Fruit fly (Drosophila melanogaster) whole organism, wandering third instar larva: ENCODE results near the gene SmD1.

ENCODE experiments used
- Abd-B ChIP-seq: fragments of >200 bp; optimal IDR thresholded peaks from 2 replicates; lab custom pipeline; 2017; ENCODE audit warnings: missing biosample characterization, missing genetic modification characterization
- CG32264 ChIP-seq: fragments of 200-800 bp; sonication (Bioruptor generic); optimal IDR thresholded peaks from 2 replicates; lab custom pipeline; 2016; ENCODE audit warnings: missing biosample characterization, missing genetic modification characterization
- CG9705 ChIP-seq: fragments of 200-800 bp; sonication (Bioruptor generic); optimal IDR thresholded peaks from 2 replicates; lab custom pipeline; 2018; ENCODE audit warnings: missing biosample characterization, mild to moderate bottlenecking, missing genetic modification characterization
- CrebA ChIP-seq: fragments of 200-800 bp; sonication (Bioruptor generic); optimal IDR thresholded peaks from 2 replicates; lab custom pipeline; 2016; ENCODE audit warnings: missing biosample characterization, mild to moderate bottlenecking, missing genetic modification characterization, borderline replicate concordance
- Dfd ChIP-seq: fragments of >200 bp; optimal IDR thresholded peaks from 2 replicates; lab custom pipeline; 2017; ENCODE audit warnings: missing biosample characterization, missing genetic modification characterization
- Dif ChIP-seq: fragments of 200-275, 200-300 bp; sonication (Bioruptor generic); optimal IDR thresholded peaks from 2 replicates; lab custom pipeline; 2018; ENCODE audit warnings: missing biosample characterization, missing genetic modification characterization; ENCODE audit not compliant: partially characterized antibody
- GATAd ChIP-seq: sonication (Bioruptor generic); optimal IDR thresholded peaks from 2 replicates; lab custom pipeline; 2016; ENCODE audit warnings: missing biosample characterization, missing genetic modification characterization
- HLH106 ChIP-seq: fragments of 200-800 bp; optimal IDR thresholded peaks from 3 replicates; lab custom pipeline; 2019; ENCODE audit warnings: missing biosample characterization, mild to moderate bottlenecking, missing genetic modification characterization, moderate library complexity
- Hnf4 ChIP-seq: fragments of 200-800 bp; sonication (Bioruptor generic); optimal IDR thresholded peaks from 2 replicates; lab custom pipeline; 2016; ENCODE audit warnings: missing biosample characterization, mild to moderate bottlenecking, missing genetic modification characterization
- Hr78 ChIP-seq: fragments of >200 bp; optimal IDR thresholded peaks from 2 replicates; lab custom pipeline; 2017; ENCODE audit warnings: missing biosample characterization, missing genetic modification characterization
- Hr83 ChIP-seq: fragments of 200-300 bp; sonication (Bioruptor generic); optimal IDR thresholded peaks from 2 replicates; lab custom pipeline; 2016; ENCODE audit warnings: missing biosample characterization, mild to moderate bottlenecking, missing genetic modification characterization, moderate library complexity; ENCODE audit not compliant: poor library complexity, severe bottlenecking
- Jra ChIP-seq: sonication (Bioruptor generic); optimal IDR thresholded peaks from 2 replicates; lab custom pipeline; 2016; ENCODE audit warnings: missing biosample characterization, missing genetic modification characterization
- Mio ChIP-seq: sonication (Bioruptor generic); optimal IDR thresholded peaks from 2 replicates; lab custom pipeline; 2016; ENCODE audit warnings: missing biosample characterization, missing genetic modification characterization
- Myc ChIP-seq: fragments of >200 bp; optimal IDR thresholded peaks from 2 replicates; lab custom pipeline; 2017
- N ChIP-seq: fragments of >200 bp; optimal IDR thresholded peaks from 2 replicates; lab custom pipeline; 2018; ENCODE audit warnings: missing biosample characterization, missing external identifiers, missing genetic modification characterization
- OdsH ChIP-seq: fragments of 200-800 bp; sonication (Bioruptor generic); optimal IDR thresholded peaks from 2 replicates; lab custom pipeline; 2016; ENCODE audit warnings: missing biosample characterization, mild to moderate bottlenecking, missing genetic modification characterization
- Rel ChIP-seq, 2 experiments: fragments of 200-800 bp; sonication (Bioruptor generic) in 1 of 2; optimal IDR thresholded peaks; 2 replicates in 1 of 2; 3 replicates in 1 of 2; lab custom pipeline; 2016 to 2019; ENCODE audit warnings: mild to moderate bottlenecking in 2 of 2, missing biosample characterization in 2 of 2, missing genetic modification characterization in 2 of 2, moderate library complexity in 1 of 2
- Sp1 ChIP-seq: fragments of 200-800 bp; sonication (Bioruptor generic); optimal IDR thresholded peaks from 3 replicates; lab custom pipeline; 2019; ENCODE audit warnings: missing biosample characterization, mild to moderate bottlenecking, missing genetic modification characterization, moderate library complexity
- Vsx2 ChIP-seq: fragments of 200-300, 225-300 bp; sonication (Bioruptor generic); optimal IDR thresholded peaks from 2 replicates; lab custom pipeline; 2018; ENCODE audit warnings: missing biosample characterization, missing genetic modification characterization; ENCODE audit not compliant: partially characterized antibody
- br ChIP-seq: fragments of 200-800 bp; sonication (Bioruptor generic); optimal IDR thresholded peaks from 2 replicates; lab custom pipeline; 2016; ENCODE audit warnings: missing biosample characterization, missing genetic modification characterization
- brk ChIP-seq: fragments of 200-800 bp; sonication (Bioruptor generic); optimal IDR thresholded peaks from 2 replicates; lab custom pipeline; 2016; ENCODE audit warnings: missing biosample characterization, mild to moderate bottlenecking, missing genetic modification characterization
- dl ChIP-seq, 2 experiments: fragments of 175-275, 200-275 bp in 1 of 2; fragments of 200-275 bp in 1 of 2; sonication (Bioruptor generic); optimal IDR thresholded peaks; lab custom pipeline; 2018; ENCODE audit warnings: mild to moderate bottlenecking in 2 of 2, missing biosample characterization in 2 of 2, missing genetic modification characterization in 2 of 2, moderate library complexity in 2 of 2; ENCODE audit not compliant: partially characterized antibody in 2 of 2, insufficient read depth in 1 of 2
- dmrt93B ChIP-seq: fragments of 200-800 bp; sonication (Bioruptor generic); optimal IDR thresholded peaks from 2 replicates; lab custom pipeline; 2018; ENCODE audit warnings: missing biosample characterization, mild to moderate bottlenecking, missing genetic modification characterization
- dsf ChIP-seq: sonication (Bioruptor generic); optimal IDR thresholded peaks from 2 replicates; lab custom pipeline; 2016; ENCODE audit warnings: missing biosample characterization, missing genetic modification characterization, borderline replicate concordance
- ey ChIP-seq: fragments of 200-800 bp; sonication (Bioruptor generic); optimal IDR thresholded peaks from 2 replicates; lab custom pipeline; 2016; ENCODE audit warnings: missing biosample characterization, missing genetic modification characterization
- foxo ChIP-seq, 2 experiments: fragments of 200-800 bp; sonication (Bioruptor generic); optimal IDR thresholded peaks; 2 replicates in 1 of 2; 3 replicates in 1 of 2; lab custom pipeline; 2016 to 2017; ENCODE audit warnings: missing biosample characterization in 2 of 2, missing genetic modification characterization in 2 of 2
- fru ChIP-seq: fragments of 200-800 bp; sonication (Bioruptor generic); optimal IDR thresholded peaks from 3 replicates; lab custom pipeline; 2016; ENCODE audit warnings: missing biosample characterization, mild to moderate bottlenecking, missing genetic modification characterization
- h ChIP-seq: fragments of 200-800 bp; sonication (Bioruptor generic); optimal IDR thresholded peaks from 3 replicates; lab custom pipeline; 2016; ENCODE audit warnings: missing biosample characterization, mild to moderate bottlenecking, missing genetic modification characterization
- jim ChIP-seq: fragments of 175-275, 200-325 bp; sonication (Bioruptor generic); optimal IDR thresholded peaks from 2 replicates; lab custom pipeline; 2016; ENCODE audit warnings: missing biosample characterization, mild to moderate bottlenecking, missing genetic modification characterization
- lola ChIP-seq: fragments of >200 bp; optimal IDR thresholded peaks from 2 replicates; lab custom pipeline; 2017; ENCODE audit warnings: missing biosample characterization, missing genetic modification characterization
- pan ChIP-seq: fragments of >200 bp; optimal IDR thresholded peaks from 2 replicates; lab custom pipeline; 2017
- psq ChIP-seq: fragments of 200-800 bp; sonication (Bioruptor generic); optimal IDR thresholded peaks from 3 replicates; lab custom pipeline; 2017; ENCODE audit warnings: missing biosample characterization, mild to moderate bottlenecking, missing genetic modification characterization, moderate library complexity
- rgr ChIP-seq: fragments of 200-800 bp; sonication (Bioruptor generic); optimal IDR thresholded peaks from 3 replicates; lab custom pipeline; 2016; ENCODE audit warnings: missing biosample characterization, mild to moderate bottlenecking, missing genetic modification characterization
- sage ChIP-seq: fragments of 200-800 bp; sonication (Bioruptor generic); optimal IDR thresholded peaks from 2 replicates; lab custom pipeline; 2016; ENCODE audit warnings: missing biosample characterization, mild to moderate bottlenecking, missing genetic modification characterization
- sv ChIP-seq: fragments of 200-800 bp; sonication (Bioruptor generic); optimal IDR thresholded peaks from 3 replicates; lab custom pipeline; 2016; ENCODE audit warnings: missing biosample characterization, missing genetic modification characterization
- tai ChIP-seq: sonication (Bioruptor generic); optimal IDR thresholded peaks from 2 replicates; lab custom pipeline; 2016; ENCODE audit warnings: missing biosample characterization, missing genetic modification characterization
- usp ChIP-seq: fragments of >200 bp; optimal IDR thresholded peaks from 2 replicates; lab custom pipeline; 2017; ENCODE audit warnings: missing biosample characterization, missing genetic modification characterization
- woc ChIP-seq: sonication (Bioruptor generic); optimal IDR thresholded peaks from 2 replicates; lab custom pipeline; 2016; ENCODE audit warnings: missing biosample characterization, mild to moderate bottlenecking, missing genetic modification characterization

SmD1 gene

DNA sequence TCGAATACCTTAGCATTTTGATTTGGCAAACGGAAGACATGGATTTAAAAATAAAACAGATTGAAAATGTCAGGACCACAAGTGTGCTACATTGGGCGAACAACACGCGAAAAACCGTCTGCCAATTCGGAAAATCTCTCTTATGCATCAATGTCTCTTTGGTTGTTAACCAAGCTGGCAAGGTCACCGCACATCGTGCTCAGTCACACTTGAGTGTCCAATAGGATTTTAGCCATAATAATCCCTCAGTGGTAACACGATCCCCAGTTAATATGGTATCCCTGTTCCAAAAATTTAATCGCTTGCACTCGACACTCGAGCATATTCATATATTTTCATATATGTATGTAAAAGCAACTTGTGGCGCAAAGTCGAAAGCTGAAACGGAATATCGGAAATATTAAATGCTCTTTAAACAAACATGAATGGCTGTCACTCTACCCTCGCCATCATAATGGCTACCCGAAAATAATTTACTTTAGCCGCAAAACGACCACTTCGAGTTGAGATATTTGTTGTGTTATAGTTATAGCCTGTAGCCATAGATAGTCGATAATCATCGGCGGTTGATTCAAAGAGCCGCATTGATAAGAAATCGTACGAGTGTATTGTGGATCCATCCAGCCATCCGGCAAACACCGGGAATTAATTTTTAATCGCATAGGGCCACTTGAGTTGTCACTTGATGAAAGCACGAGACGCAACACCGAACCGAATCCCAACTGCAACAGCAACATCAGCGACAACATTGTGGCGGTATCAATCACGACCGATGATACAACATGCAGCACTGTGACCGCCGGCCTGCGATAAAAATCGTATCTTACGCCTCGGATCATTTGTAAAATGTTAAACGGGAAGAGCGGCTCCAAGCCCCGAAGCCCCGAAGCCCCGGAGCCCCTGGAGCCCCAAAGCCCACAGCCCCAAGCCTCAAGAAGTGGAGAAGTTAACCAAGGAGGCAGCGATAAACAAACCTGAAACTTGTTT is 39.6 kb downstream of the SmD1 start:
- TF ChIP-seq Hr83 (GFP tag; lab: Kevin White, UChicago) (no peak), Mio (GFP tag; lab: Kevin White, UChicago) (no peak)

DNA sequence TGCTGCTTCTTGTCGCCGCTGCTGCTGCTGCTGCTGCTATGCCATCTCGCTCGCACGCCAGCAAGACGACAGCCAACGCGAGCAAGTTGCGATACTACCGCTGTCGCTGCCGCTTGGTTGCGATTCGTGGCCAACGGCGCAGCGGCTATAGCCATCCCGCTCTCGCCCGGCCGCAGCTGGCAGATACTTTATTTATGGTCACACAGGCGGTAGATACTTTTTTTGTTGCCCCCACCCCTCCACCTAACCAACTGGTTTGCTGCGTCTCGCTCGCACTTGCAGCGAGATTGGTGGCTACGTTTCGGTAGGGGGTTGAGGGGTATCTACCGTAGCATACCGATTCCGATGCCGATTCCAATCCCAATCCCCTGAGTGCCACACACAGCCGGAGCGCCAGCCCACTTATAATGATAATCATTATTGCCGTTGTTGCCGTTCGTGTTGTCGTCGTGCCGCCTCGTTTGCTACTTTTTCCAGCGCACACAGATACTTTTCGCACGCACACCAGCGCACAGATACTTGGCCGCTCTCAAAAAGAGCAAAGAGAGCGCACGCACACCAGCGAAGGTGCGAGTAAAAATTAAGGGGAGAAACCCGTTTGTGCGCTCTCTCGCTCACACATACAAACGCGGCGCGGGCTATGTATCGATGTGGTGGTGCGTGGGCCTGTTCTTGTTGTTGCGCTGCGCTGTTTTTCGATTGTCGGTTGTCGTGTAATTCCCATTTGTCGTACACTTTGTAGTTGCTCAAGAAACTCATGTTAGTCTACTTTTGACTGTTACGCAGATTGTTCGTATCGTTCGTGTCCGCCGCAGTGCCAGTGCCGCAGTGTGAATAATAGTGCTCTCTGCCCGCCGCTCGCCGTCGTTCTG is 41.3 kb downstream of the SmD1 start, which contains the start of gene mirr:
Gene mirr, plus strand, starts transcription at position 759 of the 872 bp plus-strand sequence.
- TF ChIP-seq HLH106 (tag; lab: Kevin White, UChicago) (no peak), dmrt93B (GFP tag; lab: Kevin White, UChicago) (no peak), Hr83 (GFP tag; lab: Kevin White, UChicago) (peak; percentile 6), rgr (GFP tag; lab: Kevin White, UChicago) (no peak), h (peak; percentile 74), foxo (GFP tag; optimal IDR thresholded peaks at IDR 0.05; lab: Kevin White, UChicago) (peak; percentile 3 to 12), lola (GFP tag; lab: Kevin White, UChicago) (no peak), Myc (lab: Kevin White, UChicago) (no peak), br (no peak), Vsx2 (GFP tag; lab: Kevin White, UChicago) (peak; percentile 89), CrebA (GFP tag; lab: Kevin White, UChicago) (peak; percentile 68), GATAd (GFP tag; lab: Kevin White, UChicago) (no peak), Dfd (GFP tag; lab: Kevin White, UChicago) (no peak), OdsH (no peak), Abd-B (GFP tag; lab: Kevin White, UChicago) (no peak), pan (no peak), brk (peak; percentile 9), usp (GFP tag; lab: Kevin White, UChicago) (no peak), N (GFP tag; lab: Kevin White, UChicago) (no peak), CG32264 (GFP tag; lab: Kevin White, UChicago) (no peak), fru (GFP tag; lab: Kevin White, UChicago) (peak; percentile 32), Hr78 (GFP tag; lab: Kevin White, UChicago) (peak; percentile 9), sv (GFP tag; lab: Kevin White, UChicago) (no peak), psq (peak; percentile 28), ey (GFP tag; lab: Kevin White, UChicago) (peak; percentile 2), Jra (GFP tag; lab: Kevin White, UChicago) (peak; percentile 66), dsf (no peak), dl (GFP tag; optimal IDR thresholded peaks at IDR 0.05; lab: Kevin White, UChicago; ENCODE audit: insufficient read depth in 1 of 2, partially characterized antibody in 2 of 2) (peak; percentile 76 to 80), woc (GFP tag; lab: Kevin White, UChicago) (no peak), Sp1 (peak; percentile 17), Dif (GFP tag; lab: Kevin White, UChicago) (peak; percentile 82), Rel (GFP tag; optimal IDR thresholded peaks at IDR 0.05; lab: Kevin White, UChicago) (peak; percentile 76), Rel (tag; optimal IDR thresholded peaks at IDR 0.05; lab: Kevin White, UChicago) (peak; percentile 96), Hnf4 (GFP tag; lab: Kevin White, UChicago) (peak; percentile 35), sage (peak; percentile 20), jim (GFP tag; lab: Kevin White, UChicago) (peak; percentile 51), CG9705 (GFP tag; lab: Kevin White, UChicago) (no peak), tai (GFP tag; lab: Kevin White, UChicago) (no peak), Mio (GFP tag; lab: Kevin White, UChicago) (no peak)
